Worm (Caenorhabditis elegans) whole organism, L2 larva: Measurements from ENCODE around the gene M03F4.4.

ENCODE experiments used
- C34F6.9 ChIP-seq: fragments of 150-350 bp; optimal IDR thresholded peaks from 2 replicates; lab custom pipeline; 2014; ENCODE audit warnings: missing biosample characterization, missing genetic modification characterization
- F13H6.1 ChIP-seq: sonication (generic microtip); optimal IDR thresholded peaks from 2 replicates; lab custom pipeline; 2016; ENCODE audit warnings: missing genetic modification characterization, missing compliant biosample characterization
- ama-1 ChIP-seq: fragments of 150-350 bp; optimal IDR thresholded peaks from 2 replicates; lab custom pipeline; 2018; ENCODE audit warnings: inconsistent platforms
- ceh-16 ChIP-seq: fragments of 150-350 bp; optimal IDR thresholded peaks from 2 replicates; lab custom pipeline; 2014; ENCODE audit warnings: missing biosample characterization, missing genetic modification characterization
- ceh-82 ChIP-seq: fragments of 150-350 bp; optimal IDR thresholded peaks from 2 replicates; lab custom pipeline; 2014; ENCODE audit warnings: missing biosample characterization, missing genetic modification characterization
- crh-2 ChIP-seq: sonication (generic microtip); optimal IDR thresholded peaks from 2 replicates; lab custom pipeline; 2017; ENCODE audit warnings: missing biosample characterization, missing genetic modification characterization
- dmd-4 ChIP-seq: sonication (generic microtip); optimal IDR thresholded peaks from 2 replicates; lab custom pipeline; 2017; ENCODE audit warnings: missing biosample characterization, missing genetic modification characterization
- elt-3 ChIP-seq: sonication (generic microtip); optimal IDR thresholded peaks from 2 replicates; lab custom pipeline; 2017; ENCODE audit warnings: missing biosample characterization, missing genetic modification characterization
- fos-1 ChIP-seq: fragments of 150-350 bp; optimal IDR thresholded peaks from 2 replicates; lab custom pipeline; 2014; ENCODE audit warnings: missing biosample characterization, missing genetic modification characterization
- gmeb-1 ChIP-seq: fragments of 150-350 bp; optimal IDR thresholded peaks from 2 replicates; lab custom pipeline; 2014; ENCODE audit warnings: missing biosample characterization, missing genetic modification characterization
- lin-11 ChIP-seq: fragments of 150-350 bp; sonication (generic microtip); optimal IDR thresholded peaks from 2 replicates; lab custom pipeline; 2014; ENCODE audit warnings: missing biosample characterization, missing genetic modification characterization, inconsistent platforms, mixed read lengths
- lsy-2 ChIP-seq, 2 experiments: fragments of 150-350 bp in 1 of 2; sonication (generic microtip) in 1 of 2; optimal IDR thresholded peaks; 2 replicates each; lab custom pipeline; 2014 to 2017; ENCODE audit warnings: missing biosample characterization in 2 of 2, missing genetic modification characterization in 2 of 2
- mab-5 ChIP-seq: fragments of 150-350 bp; optimal IDR thresholded peaks from 2 replicates; lab custom pipeline; 2014; ENCODE audit warnings: missing biosample characterization, missing genetic modification characterization
- mbf-1 ChIP-seq: sonication (generic microtip); optimal IDR thresholded peaks from 2 replicates; lab custom pipeline; 2017; ENCODE audit warnings: missing biosample characterization, missing genetic modification characterization
- nhr-10 ChIP-seq: sonication (generic microtip); optimal IDR thresholded peaks from 2 replicates; lab custom pipeline; 2017; ENCODE audit warnings: missing biosample characterization, missing genetic modification characterization
- nhr-11 ChIP-seq: fragments of 150-350 bp; optimal IDR thresholded peaks from 2 replicates; lab custom pipeline; 2014; ENCODE audit warnings: missing biosample characterization, missing genetic modification characterization
- nhr-129 ChIP-seq: fragments of 150-350 bp; optimal IDR thresholded peaks from 2 replicates; lab custom pipeline; 2014; ENCODE audit warnings: missing biosample characterization, missing genetic modification characterization
- nhr-237 ChIP-seq: fragments of 150-350 bp; optimal IDR thresholded peaks from 2 replicates; lab custom pipeline; 2014; ENCODE audit warnings: missing biosample characterization, missing genetic modification characterization
- nhr-25 ChIP-seq: fragments of 150-350 bp; sonication (generic microtip); optimal IDR thresholded peaks from 3 replicates; lab custom pipeline; 2014; ENCODE audit warnings: missing biosample characterization, missing genetic modification characterization
- nhr-6 ChIP-seq: fragments of 150-350 bp; optimal IDR thresholded peaks from 2 replicates; lab custom pipeline; 2014; ENCODE audit warnings: missing biosample characterization, missing genetic modification characterization
- nhr-77 ChIP-seq: fragments of 150-350 bp; optimal IDR thresholded peaks from 2 replicates; lab custom pipeline; 2014; ENCODE audit warnings: missing biosample characterization, missing genetic modification characterization
- peb-1 ChIP-seq: fragments of 150-350 bp; optimal IDR thresholded peaks from 2 replicates; lab custom pipeline; 2014; ENCODE audit warnings: missing biosample characterization, missing genetic modification characterization
- sem-4 ChIP-seq: fragments of 150-350 bp; optimal IDR thresholded peaks from 2 replicates; lab custom pipeline; 2014; ENCODE audit warnings: missing biosample characterization, missing genetic modification reagents, missing genetic modification characterization
- sma-3 ChIP-seq: sonication (generic microtip); optimal IDR thresholded peaks from 2 replicates; lab custom pipeline; 2016; ENCODE audit warnings: missing genetic modification reagents, missing genetic modification characterization, missing compliant biosample characterization
- sma-9 ChIP-seq, 2 experiments: fragments of 150-350 bp in 1 of 2; sonication (generic microtip) in 1 of 2; optimal IDR thresholded peaks; 2 replicates each; lab custom pipeline; 2014 to 2016; ENCODE audit warnings: missing genetic modification characterization in 2 of 2, mild to moderate bottlenecking in 1 of 2, missing biosample characterization in 1 of 2, missing compliant biosample characterization in 1 of 2, missing genetic modification reagents in 1 of 2, moderate library complexity in 1 of 2
- snpc-4 ChIP-seq: fragments of 150-350 bp; optimal IDR thresholded peaks from 2 replicates; lab custom pipeline; 2014; ENCODE audit warnings: missing biosample characterization, missing genetic modification characterization
- unc-39 ChIP-seq: fragments of 150-350 bp; optimal IDR thresholded peaks from 2 replicates; lab custom pipeline; 2014; ENCODE audit warnings: missing biosample characterization, missing genetic modification characterization
- unc-55 ChIP-seq: fragments of 150-350 bp; sonication (generic microtip); optimal IDR thresholded peaks from 3 replicates; lab custom pipeline; 2014; ENCODE audit warnings: missing biosample characterization, missing genetic modification reagents, missing genetic modification characterization
- ztf-1 ChIP-seq: fragments of 200-800 bp; sonication (Bioruptor generic); conservative IDR thresholded peaks from 2 replicates; pipeline ENCODE4 v1.3.6; 2022; ENCODE audit warnings: missing genetic modification characterization, missing compliant biosample characterization
- ztf-11 ChIP-seq: sonication (generic microtip); optimal IDR thresholded peaks from 2 replicates; lab custom pipeline; 2017; ENCODE audit warnings: missing biosample characterization, missing genetic modification characterization
- ztf-4 ChIP-seq: fragments of 150-350 bp; optimal IDR thresholded peaks from 2 replicates; lab custom pipeline; 2014; ENCODE audit warnings: missing biosample characterization, missing genetic modification characterization

Gene M03F4.4

ce11 chrX:4957259-4957658, at the start of gene M03F4.4:
Gene M03F4.4 (minus strand): TSS chrX:4957418.
- TF ChIP-seq F13H6.1 (tag; lab: Kevin White, UChicago): peak; percentile 93
- TF ChIP-seq ama-1 (lab: Kevin White, UChicago): no peak
- no peak for TF ChIP-seq nhr-6 (tag; lab: Kevin White, UChicago)
- TF ChIP-seq nhr-10 (tag; lab: Kevin White, UChicago): no peak
- TF ChIP-seq sma-9 (GFP tag; optimal IDR thresholded peaks at IDR 0.05; lab: Kevin White, UChicago): peak; percentile 79
- no peak for TF ChIP-seq sma-9 (tag; optimal IDR thresholded peaks at IDR 0.05; lab: Kevin White, UChicago)
- no peak for TF ChIP-seq nhr-237
- TF ChIP-seq sma-3 (GFP tag; lab: Kevin White, UChicago): no peak
- no peak for TF ChIP-seq snpc-4 (tag; lab: Kevin White, UChicago)
- TF ChIP-seq nhr-77 (tag; lab: Kevin White, UChicago): no peak
- no peak for TF ChIP-seq elt-3 (tag; lab: Kevin White, UChicago)
- TF ChIP-seq ceh-16: no peak
- no peak for TF ChIP-seq nhr-11 (tag; lab: Kevin White, UChicago)
- TF ChIP-seq ztf-11 (tag; lab: Kevin White, UChicago): no peak
- no peak for TF ChIP-seq lin-11
- no peak for TF ChIP-seq peb-1
- TF ChIP-seq nhr-129 (tag; lab: Kevin White, UChicago): peak; percentile 68
- peak in 1 of 2 experiments; percentile 1 for TF ChIP-seq lsy-2 (tag; optimal IDR thresholded peaks at IDR 0.05; lab: Kevin White, UChicago)
- no peak for TF ChIP-seq ztf-1 (GFP tag; lab: Robert Waterston, UW)
- TF ChIP-seq mab-5 (tag; lab: Kevin White, UChicago): no peak
- TF ChIP-seq dmd-4 (tag; lab: Kevin White, UChicago): no peak
- peak; percentile 54 for TF ChIP-seq ztf-4 (tag; lab: Kevin White, UChicago)
- peak; percentile 12 for TF ChIP-seq C34F6.9 (tag; lab: Kevin White, UChicago)

ce11 chrX:5006972-5007371, 49.8 kb upstream of the M03F4.4 start:
- no peak for TF ChIP-seq ama-1 (lab: Kevin White, UChicago)
- peak; percentile 25 for TF ChIP-seq fos-1
- no peak for TF ChIP-seq nhr-237
- TF ChIP-seq lin-11: no peak

- TF ChIP-seq nhr-6 (tag; lab: Kevin White, UChicago) (no peak), lin-11 (no peak), mab-5 (tag; lab: Kevin White, UChicago) (no peak), sma-3 (GFP tag; lab: Kevin White, UChicago) (no peak), nhr-11 (tag; lab: Kevin White, UChicago) (no peak), ceh-82 (tag; lab: Kevin White, UChicago) (no peak), unc-55 (GFP tag; lab: Kevin White, UChicago) (no peak), nhr-77 (tag; lab: Kevin White, UChicago) (no peak), sem-4 (no peak), mbf-1 (tag; lab: Kevin White, UChicago) (no peak), unc-39 (tag; lab: Kevin White, UChicago) (no peak), ztf-1 (GFP tag; lab: Robert Waterston, UW) (no peak), ama-1 (lab: Kevin White, UChicago) (no peak)
Measured at ce11 chrX:5004940-5005339, 47.7 kb upstream of the M03F4.4 start, which contains the start of gene hsd-2. Gene hsd-2 (plus strand): TSS chrX:5005240.

- TF ChIP-seq nhr-129 (tag; lab: Kevin White, UChicago) (peak; percentile 33), nhr-11 (tag; lab: Kevin White, UChicago) (no peak)
Measured at ce11 chrX:4998875-4999274, 41.7 kb upstream of the M03F4.4 start, which contains the start of gene set-30. Gene set-30 (plus strand): TSS chrX:4999270.

ce11 chrX:4997548-4998087, 40.4 kb upstream of the M03F4.4 start, which contains the start of gene ZC8.6:
Gene ZC8.6 (minus strand): TSS chrX:4997598.
- TF ChIP-seq fos-1 (peak; percentile 57), nhr-25 (tag; lab: Kevin White, UChicago) (peak; percentile 3), mab-5 (tag; lab: Kevin White, UChicago) (no peak), lin-11 (peak; percentile 24), C34F6.9 (tag; lab: Kevin White, UChicago) (peak; percentile 62), crh-2 (tag; lab: Kevin White, UChicago) (peak; percentile 29), ama-1 (lab: Kevin White, UChicago) (no peak), nhr-129 (tag; lab: Kevin White, UChicago) (peak; percentile 70), gmeb-1 (tag; lab: Kevin White, UChicago) (peak; percentile 20), F13H6.1 (tag; lab: Kevin White, UChicago) (no peak), unc-55 (GFP tag; lab: Kevin White, UChicago) (peak; percentile 70)
